Fruit fly (Drosophila melanogaster): ENCODE measurements around the gene CG9628.
A peak's percentile ranks its signal among the peaks of the same experiment; 100 is the strongest.

DNA sequence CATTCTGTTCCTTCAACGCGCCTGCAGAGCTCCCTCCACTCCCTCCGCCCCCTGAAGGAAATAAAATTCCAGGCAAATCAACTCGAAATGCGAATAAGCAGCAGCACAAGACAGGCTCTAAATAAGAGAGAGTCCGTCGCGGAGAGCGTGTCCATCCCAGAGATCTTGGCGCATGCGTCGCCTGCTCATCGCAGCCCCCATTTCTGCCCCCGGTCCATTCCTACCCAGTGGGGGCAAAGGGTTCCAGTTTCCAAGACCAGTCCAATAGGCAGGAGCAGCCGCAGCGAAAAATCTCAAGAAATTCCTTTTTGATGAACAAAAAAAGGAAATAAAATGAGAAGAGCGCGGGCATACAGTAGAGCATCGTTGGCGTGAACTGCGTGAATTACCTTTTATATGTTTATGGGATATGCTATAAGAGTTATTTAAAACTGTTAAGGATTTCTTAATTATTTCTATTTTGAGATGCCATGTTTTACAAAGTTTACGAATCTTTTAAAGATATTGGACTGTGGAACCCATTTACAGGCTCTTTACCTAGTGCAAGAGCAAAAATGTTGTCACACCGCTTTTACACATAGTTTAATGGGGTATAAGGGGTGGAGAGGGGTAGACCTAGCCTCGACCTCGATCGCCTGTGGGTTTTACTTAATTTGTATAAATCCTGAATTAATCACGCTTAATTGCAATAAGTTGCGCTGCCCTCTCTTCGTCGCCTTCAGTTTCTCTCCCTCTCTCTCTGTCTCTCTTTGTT, 11.6 kb downstream of the CG9628 start:
- peak; percentile 88 for TF ChIP-seq fd85E (GFP tag; optimal IDR thresholded peaks at IDR 0.05)
- peak; percentile 78 for TF ChIP-seq CG16779 (tag; optimal IDR thresholded peaks at IDR 0.05)
- peak; percentile 77 for TF ChIP-seq CG6276 (GFP tag; optimal IDR thresholded peaks at IDR 0.05)
- peak; percentile 91 for TF ChIP-seq CG8119 (GFP tag; IDR thresholded peaks at IDR 0.05)

All from whole organism, prepupa.